Fruit fly (Drosophila melanogaster) whole organism, embryonic: ENCODE data around the gene CG32706.

Experiments used
- Abd-B ChIP-seq: fragments of 200-800 bp; sonication (Bioruptor generic); optimal IDR thresholded peaks from 2 replicates; lab custom pipeline; 2018; ENCODE audit warnings: missing biosample characterization, mild to moderate bottlenecking, missing genetic modification characterization, moderate library complexity
- C15 ChIP-seq: fragments of 200-800 bp; sonication (Bioruptor generic); IDR thresholded peaks from 3 replicates; pipeline ENCODE4 v1.3.6; 2022; ENCODE audit warnings: missing biosample characterization, missing genetic modification characterization
- CG15269 ChIP-seq: fragments of 200-800 bp; sonication (Bioruptor generic); optimal IDR thresholded peaks from 2 replicates; lab custom pipeline; 2018; ENCODE audit warnings: missing biosample characterization, mild to moderate bottlenecking, missing genetic modification characterization, moderate library complexity
- CG15479 ChIP-seq: fragments of 200-800 bp; sonication (Bioruptor generic); optimal IDR thresholded peaks from 3 replicates; lab custom pipeline; 2019; ENCODE audit warnings: missing biosample characterization, mild to moderate bottlenecking, missing genetic modification characterization, moderate library complexity
- CG16815 ChIP-seq: fragments of 200-800 bp; sonication (Bioruptor generic); optimal IDR thresholded peaks from 3 replicates; lab custom pipeline; 2017; ENCODE audit warnings: missing biosample characterization, mild to moderate bottlenecking, missing genetic modification characterization
- CG18599 ChIP-seq: fragments of 200-800 bp; sonication (Bioruptor generic); optimal IDR thresholded peaks from 3 replicates; lab custom pipeline; 2017; ENCODE audit warnings: missing biosample characterization, missing genetic modification characterization, mild to moderate bottlenecking, moderate library complexity, missing genetic modification reagents
- E2f1 ChIP-seq: fragments of 200-800 bp; sonication (Bioruptor generic); IDR thresholded peaks from 2 replicates; pipeline ENCODE4 v1.3.6; 2022; ENCODE audit warnings: missing biosample characterization, missing genetic modification characterization
- Elba2 ChIP-seq: fragments of 200-800 bp; sonication (Bioruptor generic); optimal IDR thresholded peaks from 3 replicates; lab custom pipeline; 2016; ENCODE audit warnings: missing biosample characterization, missing genetic modification characterization
- Gsc ChIP-seq: fragments of 200-800 bp; sonication (Bioruptor generic); IDR thresholded peaks from 2 replicates; pipeline ENCODE4 v1.3.6; 2022; ENCODE audit warnings: missing biosample characterization, missing genetic modification characterization
- NK7.1 ChIP-seq: fragments of 200-800 bp; sonication (Bioruptor generic); optimal IDR thresholded peaks from 3 replicates; lab custom pipeline; 2016; ENCODE audit warnings: missing biosample characterization, missing genetic modification characterization
- Vsx1 ChIP-seq: fragments of 200-800 bp; sonication (Bioruptor generic); optimal IDR thresholded peaks from 2 replicates; lab custom pipeline; 2017; ENCODE audit warnings: missing biosample characterization, mild to moderate bottlenecking, missing genetic modification characterization, missing genetic modification reagents
- croc ChIP-seq: fragments of 200-800 bp; sonication (Bioruptor generic); conservative IDR thresholded peaks from 3 replicates; pipeline ENCODE4 v1.3.6; 2022; ENCODE audit warnings: missing biosample characterization, missing genetic modification characterization
- inv ChIP-seq: fragments of 200-800 bp; sonication (Bioruptor generic); IDR thresholded peaks from 2 replicates; pipeline ENCODE4 v1.3.6; 2022; ENCODE audit warnings: missing biosample characterization, missing genetic modification characterization; ENCODE audit not compliant: partially characterized antibody
- org-1 ChIP-seq: fragments of 200-800 bp; sonication (Bioruptor generic); optimal IDR thresholded peaks from 2 replicates; lab custom pipeline; 2017; ENCODE audit warnings: missing biosample characterization, missing genetic modification characterization
- repo ChIP-seq: fragments of 200-800 bp; sonication (Bioruptor generic); optimal IDR thresholded peaks from 2 replicates; lab custom pipeline; 2016; ENCODE audit warnings: missing biosample characterization, missing genetic modification characterization

The CG32706 gene

dm6 chrX:9136776-9137550 lies 50.0 kb downstream of the CG32706 start (continued):
- TF ChIP-seq inv, result no peak
- TF ChIP-seq Abd-B (GFP tag; lab: Kevin White, UChicago), result no peak
- peak; percentile 27 for TF ChIP-seq CG16815 (GFP tag; lab: Kevin White, UChicago)
- TF ChIP-seq CG15479 (GFP tag; lab: Kevin White, UChicago), result no peak
- no peak for TF ChIP-seq NK7.1 (GFP tag; lab: Kevin White, UChicago)
- no peak for TF ChIP-seq Elba2 (GFP tag; lab: Kevin White, UChicago)
- TF ChIP-seq Gsc (GFP tag; lab: Robert Waterston, UW), result no peak
- TF ChIP-seq CG15269 (tag; lab: Kevin White, UChicago), result peak; percentile 54
- TF ChIP-seq CG18599 (GFP tag; lab: Kevin White, UChicago), result peak; percentile 51
- TF ChIP-seq C15 (GFP tag; lab: Robert Waterston, UW), result no peak
- no peak for TF ChIP-seq Vsx1 (GFP tag; lab: Kevin White, UChicago)
- no peak for TF ChIP-seq E2f1
- no peak for TF ChIP-seq croc
- no peak for TF ChIP-seq repo (GFP tag; lab: Kevin White, UChicago)
- peak; percentile 41 for TF ChIP-seq org-1 (GFP tag; lab: Kevin White, UChicago)
